Fruit fly (Drosophila melanogaster) whole organism, embryonic: Measurements from ENCODE around the gene Dic61B.

Experiments used
- BEAF-32 ChIP-seq: fragments of 200-800 bp; sonication (Bioruptor generic); optimal IDR thresholded peaks from 3 replicates; lab custom pipeline; 2017; ENCODE audit warnings: missing biosample characterization, missing genetic modification characterization, mild to moderate bottlenecking, moderate library complexity, missing genetic modification reagents
- C15 ChIP-seq: fragments of 200-800 bp; sonication (Bioruptor generic); IDR thresholded peaks from 3 replicates; pipeline ENCODE4 v1.3.6; 2022; ENCODE audit warnings: missing biosample characterization, missing genetic modification characterization
- CG1024 ChIP-seq: fragments of 200-800 bp; sonication (Bioruptor generic); IDR thresholded peaks from 2 replicates; pipeline ENCODE4 v1.3.6; 2022; ENCODE audit warnings: missing biosample characterization, missing genetic modification characterization
- CG10979 ChIP-seq: fragments of 200-800 bp; sonication (Bioruptor generic); optimal IDR thresholded peaks from 2 replicates; lab custom pipeline; 2018; ENCODE audit warnings: missing biosample characterization, mild to moderate bottlenecking, missing genetic modification characterization, moderate library complexity
- CG14860 ChIP-seq: fragments of 200-800 bp; sonication (Bioruptor generic); IDR thresholded peaks from 3 replicates; pipeline ENCODE4 v1.3.6; 2022; ENCODE audit warnings: missing biosample characterization, missing genetic modification characterization; ENCODE audit not compliant: partially characterized antibody
- CG15269 ChIP-seq: fragments of 200-800 bp; sonication (Bioruptor generic); optimal IDR thresholded peaks from 2 replicates; lab custom pipeline; 2018; ENCODE audit warnings: missing biosample characterization, mild to moderate bottlenecking, missing genetic modification characterization, moderate library complexity
- CG1602 ChIP-seq: fragments of 200-800 bp; sonication (Bioruptor generic); optimal IDR thresholded peaks from 3 replicates; lab custom pipeline; 2016; ENCODE audit warnings: missing biosample characterization, missing genetic modification characterization
- CG17328 ChIP-seq: fragments of 200-800 bp; sonication (Bioruptor generic); IDR thresholded peaks from 2 replicates; pipeline ENCODE4 v1.3.6; 2022; ENCODE audit warnings: missing biosample characterization, missing genetic modification characterization
- CG17385 ChIP-seq: fragments of 200-800 bp; sonication (Bioruptor generic); optimal IDR thresholded peaks from 3 replicates; lab custom pipeline; 2018; ENCODE audit warnings: missing biosample characterization, mild to moderate bottlenecking, missing genetic modification characterization
- CG17568 ChIP-seq: fragments of 200-800 bp; sonication (Bioruptor generic); optimal IDR thresholded peaks from 2 replicates; lab custom pipeline; 2018; ENCODE audit warnings: missing biosample characterization, mild to moderate bottlenecking, missing genetic modification characterization, moderate library complexity
- CG18599 ChIP-seq: fragments of 200-800 bp; sonication (Bioruptor generic); optimal IDR thresholded peaks from 3 replicates; lab custom pipeline; 2017; ENCODE audit warnings: missing biosample characterization, missing genetic modification characterization, mild to moderate bottlenecking, moderate library complexity, missing genetic modification reagents
- CG2116 ChIP-seq: fragments of 200-800 bp; sonication (Bioruptor generic); optimal IDR thresholded peaks from 3 replicates; lab custom pipeline; 2018; ENCODE audit warnings: missing biosample characterization, mild to moderate bottlenecking, missing genetic modification characterization
- CG2129 ChIP-seq: fragments of 200-800 bp; sonication (Bioruptor generic); IDR thresholded peaks from 2 replicates; pipeline ENCODE4 v1.3.6; 2022; ENCODE audit warnings: missing biosample characterization, missing genetic modification characterization; ENCODE audit not compliant: partially characterized antibody
- CG30431 ChIP-seq: fragments of 200-800 bp; sonication (Bioruptor generic); optimal IDR thresholded peaks from 2 replicates; lab custom pipeline; 2017; ENCODE audit warnings: missing biosample characterization, missing genetic modification characterization
- CG5180 ChIP-seq: fragments of 200-800 bp; sonication (Bioruptor generic); optimal IDR thresholded peaks from 3 replicates; lab custom pipeline; 2017; ENCODE audit warnings: missing biosample characterization, missing genetic modification characterization, mild to moderate bottlenecking, moderate library complexity, missing genetic modification reagents
- CG6813 ChIP-seq: fragments of 200-800 bp; sonication (Bioruptor generic); optimal IDR thresholded peaks from 2 replicates; lab custom pipeline; 2017; ENCODE audit warnings: missing biosample characterization, missing genetic modification characterization, mild to moderate bottlenecking, moderate library complexity, missing genetic modification reagents
- CG7963 ChIP-seq: fragments of 200-800 bp; sonication (Bioruptor generic); IDR thresholded peaks from 3 replicates; pipeline ENCODE4 v1.3.6; 2022; ENCODE audit warnings: missing biosample characterization, missing genetic modification characterization; ENCODE audit not compliant: partially characterized antibody
- CG8089 ChIP-seq: fragments of 200-800 bp; sonication (Bioruptor generic); optimal IDR thresholded peaks from 3 replicates; lab custom pipeline; 2016; ENCODE audit warnings: missing biosample characterization, missing genetic modification characterization
- D ChIP-seq, 2 experiments: fragments of 200-800 bp in 1 of 2; fragments of >200 bp in 1 of 2; sonication (Bioruptor generic) in 1 of 2; optimal IDR thresholded peaks; 2 replicates in 1 of 2; 3 replicates in 1 of 2; lab custom pipeline; 2017; ENCODE audit warnings: mild to moderate bottlenecking in 1 of 2, missing biosample characterization in 1 of 2, missing genetic modification characterization in 1 of 2, missing genetic modification reagents in 1 of 2
- D19A ChIP-seq: fragments of 200-800 bp; optimal IDR thresholded peaks from 3 replicates; lab custom pipeline; 2019; ENCODE audit warnings: missing biosample characterization, mild to moderate bottlenecking, missing genetic modification characterization, moderate library complexity
- Doc2 ChIP-seq: fragments of 200-800 bp; sonication (Bioruptor generic); IDR thresholded peaks from 2 replicates; pipeline ENCODE4 v1.3.6; 2022; ENCODE audit warnings: missing biosample characterization, missing genetic modification characterization
- H2.0 ChIP-seq: fragments of 200-800 bp; sonication (Bioruptor generic); IDR thresholded peaks from 2 replicates; pipeline ENCODE4 v1.3.6; 2022; ENCODE audit warnings: missing biosample characterization, missing genetic modification characterization
- HLHmδ ChIP-seq: fragments of 200-800 bp; sonication (Bioruptor generic); optimal IDR thresholded peaks from 2 replicates; lab custom pipeline; 2018; ENCODE audit warnings: missing biosample characterization, mild to moderate bottlenecking, missing genetic modification characterization, moderate library complexity
- Hr78 ChIP-seq, 2 experiments: fragments of 200-800 bp in 1 of 2; fragments of >200 bp in 1 of 2; sonication (Bioruptor generic) in 1 of 2; optimal IDR thresholded peaks; 2 replicates each; lab custom pipeline; 2017 to 2019; ENCODE audit warnings: missing biosample characterization in 2 of 2, missing genetic modification characterization in 2 of 2, mild to moderate bottlenecking in 1 of 2, moderate library complexity in 1 of 2
- Jarid2 ChIP-seq: fragments of 200-800 bp; sonication (Bioruptor generic); optimal IDR thresholded peaks from 3 replicates; lab custom pipeline; 2017; ENCODE audit warnings: mild to moderate bottlenecking, missing biosample characterization, missing genetic modification reagents, missing genetic modification characterization
- MBD-R2 ChIP-seq: fragments of 200-800 bp; sonication (Bioruptor generic); IDR thresholded peaks from 2 replicates; pipeline ENCODE4 v1.3.6; 2022; ENCODE audit warnings: missing biosample characterization, missing genetic modification characterization
- NFAT ChIP-seq: fragments of 200-800 bp; sonication (Bioruptor generic); IDR thresholded peaks from 2 replicates; pipeline ENCODE4 v1.3.6; 2022; ENCODE audit warnings: missing biosample characterization, missing genetic modification characterization
- Nf-YA ChIP-seq: fragments of 200-800 bp; sonication (Bioruptor generic); IDR thresholded peaks from 2 replicates; pipeline ENCODE4 v1.3.6; 2022; ENCODE audit warnings: missing biosample characterization, missing genetic modification characterization
- Scr ChIP-seq: fragments of 200-800 bp; sonication (Bioruptor generic); IDR thresholded peaks from 2 replicates; pipeline ENCODE4 v1.3.6; 2022; ENCODE audit warnings: missing biosample characterization, missing genetic modification characterization; ENCODE audit not compliant: partially characterized antibody
- Sry-δ ChIP-seq: fragments of 200-800 bp; sonication (Bioruptor generic); optimal IDR thresholded peaks from 2 replicates; lab custom pipeline; 2016; ENCODE audit warnings: missing biosample characterization, missing genetic modification characterization
- Vsx1 ChIP-seq: fragments of 200-800 bp; sonication (Bioruptor generic); optimal IDR thresholded peaks from 2 replicates; lab custom pipeline; 2017; ENCODE audit warnings: missing biosample characterization, mild to moderate bottlenecking, missing genetic modification characterization, missing genetic modification reagents
- aop ChIP-seq: fragments of 200-800 bp; sonication (Bioruptor generic); IDR thresholded peaks from 2 replicates; pipeline ENCODE4 v1.3.6; 2022; ENCODE audit warnings: missing biosample characterization, missing genetic modification characterization
- dimm ChIP-seq: fragments of 200-800 bp; sonication (Bioruptor generic); IDR thresholded peaks from 2 replicates; pipeline ENCODE4 v1.3.6; 2022; ENCODE audit warnings: missing biosample characterization, missing genetic modification characterization
- dm ChIP-seq: fragments of 200-800 bp; sonication (Bioruptor generic); optimal IDR thresholded peaks from 3 replicates; lab custom pipeline; 2016; ENCODE audit warnings: missing biosample characterization, missing genetic modification characterization
- dmrt11E ChIP-seq: fragments of 200-800 bp; sonication (Bioruptor generic); optimal IDR thresholded peaks from 3 replicates; lab custom pipeline; 2018; ENCODE audit warnings: missing biosample characterization, mild to moderate bottlenecking, missing genetic modification characterization, moderate library complexity
- eve ChIP-seq, 2 experiments: fragments of >200 bp; optimal IDR thresholded peaks; 2 replicates each; lab custom pipeline; 2017; ENCODE audit warnings: missing biosample characterization in 2 of 2, missing genetic modification characterization in 2 of 2
- eyg ChIP-seq: fragments of 200-800 bp; sonication (Bioruptor generic); optimal IDR thresholded peaks from 3 replicates; lab custom pipeline; 2016; ENCODE audit warnings: missing biosample characterization, missing genetic modification characterization
- fru ChIP-seq: fragments of >200 bp; optimal IDR thresholded peaks from 2 replicates; lab custom pipeline; 2017
- ftz-f1 ChIP-seq: fragments of 200-800 bp; sonication (Bioruptor generic); optimal IDR thresholded peaks from 2 replicates; lab custom pipeline; 2016; ENCODE audit warnings: missing biosample characterization, missing genetic modification characterization
- gro ChIP-seq: fragments of 200-800 bp; sonication (Bioruptor generic); optimal IDR thresholded peaks from 2 replicates; lab custom pipeline; 2016; ENCODE audit warnings: missing biosample characterization, missing genetic modification characterization
- klu ChIP-seq: fragments of 200-800 bp; sonication (Bioruptor generic); IDR thresholded peaks from 2 replicates; pipeline ENCODE4 v1.3.6; 2022; ENCODE audit warnings: missing biosample characterization, missing genetic modification characterization
- nerfin-2 ChIP-seq: fragments of 200-800 bp; sonication (Bioruptor generic); IDR thresholded peaks from 2 replicates; pipeline ENCODE4 v1.3.6; 2022; ENCODE audit warnings: missing biosample characterization, missing genetic modification characterization; ENCODE audit not compliant: partially characterized antibody
- p53 ChIP-seq: fragments of 200-800 bp; sonication (Bioruptor generic); optimal IDR thresholded peaks from 2 replicates; lab custom pipeline; 2016; ENCODE audit warnings: missing biosample characterization, missing genetic modification characterization
- sc ChIP-seq, 3 experiments: fragments of >200 bp in 2 of 3; fragments of 200-800 bp in 1 of 3; sonication (Bioruptor generic) in 1 of 3; optimal IDR thresholded peaks; 2 replicates in 2 of 3; 3 replicates in 1 of 3; lab custom pipeline; 2017; ENCODE audit warnings: mild to moderate bottlenecking in 1 of 3, missing biosample characterization in 1 of 3, missing genetic modification characterization in 1 of 3, missing genetic modification reagents in 1 of 3
- sd ChIP-seq: fragments of 200-800 bp; sonication (Bioruptor generic); optimal IDR thresholded peaks from 3 replicates; lab custom pipeline; 2018; ENCODE audit warnings: missing biosample characterization, mild to moderate bottlenecking, missing genetic modification characterization, moderate library complexity
- shn ChIP-seq: fragments of 200-800 bp; sonication (Bioruptor generic); optimal IDR thresholded peaks from 3 replicates; lab custom pipeline; 2016; ENCODE audit warnings: missing biosample characterization, missing genetic modification characterization
- slou ChIP-seq: fragments of 200-800 bp; sonication (Bioruptor generic); optimal IDR thresholded peaks from 3 replicates; lab custom pipeline; 2016; ENCODE audit warnings: missing biosample characterization, missing genetic modification characterization
- zen2 ChIP-seq: fragments of 200-800 bp; sonication (Bioruptor generic); IDR thresholded peaks from 3 replicates; pipeline ENCODE4 v1.3.6; 2022; ENCODE audit warnings: missing biosample characterization, missing genetic modification characterization; ENCODE audit not compliant: partially characterized antibody

Gene Dic61B

dm6 chr3L:184251-184650 is 31.9 kb upstream of the Dic61B start, which contains the start of the genes CG34140, Mkp and Mtch (continued):
- TF ChIP-seq CG5180: no peak
- peak; percentile 80 for TF ChIP-seq shn (GFP tag; lab: Kevin White, UChicago)
- peak; percentile 79 for TF ChIP-seq slou
- TF ChIP-seq Hr78 (GFP tag; optimal IDR thresholded peaks at IDR 0.05; lab: Kevin White, UChicago): no peak
- no peak for TF ChIP-seq CG6813 (GFP tag; lab: Kevin White, UChicago)
- TF ChIP-seq CG14860 (GFP tag; lab: Robert Waterston, UW): peak; percentile 89
- peak; percentile 76 for TF ChIP-seq H2.0 (GFP tag; lab: Robert Waterston, UW)
- TF ChIP-seq Jarid2 (GFP tag; lab: Kevin White, UChicago): no peak
- peak; percentile 63; the same call in 1 of the 2 replicates for TF ChIP-seq aop
- peak; percentile 48; the same call in 1 of the 2 replicates for TF ChIP-seq CG1024 (GFP tag; lab: Robert Waterston, UW)
- TF ChIP-seq BEAF-32 (GFP tag; lab: Kevin White, UChicago): peak; percentile 97
- TF ChIP-seq CG10979 (tag; lab: Kevin White, UChicago): peak; percentile 76
- peak; percentile 70 for TF ChIP-seq p53 (GFP tag; lab: Kevin White, UChicago)
- TF ChIP-seq sd: no peak
- peak; percentile 88 for TF ChIP-seq CG18599
- peak; percentile 85 for TF ChIP-seq dm (GFP tag; lab: Kevin White, UChicago)
- TF ChIP-seq D19A (tag; lab: Kevin White, UChicago): no peak
- TF ChIP-seq Doc2 (GFP tag; lab: Robert Waterston, UW): no peak
- TF ChIP-seq Sry-δ: peak; percentile 99
- no peak for TF ChIP-seq CG17568 (GFP tag; lab: Kevin White, UChicago)
- TF ChIP-seq klu (GFP tag; lab: Robert Waterston, UW): peak; percentile 74
- peak; percentile 57 for TF ChIP-seq eyg (GFP tag; lab: Kevin White, UChicago)
- TF ChIP-seq CG15269: no peak
- TF ChIP-seq D (optimal IDR thresholded peaks at IDR 0.05; lab: Kevin White, UChicago): no peak
- TF ChIP-seq D (GFP tag; optimal IDR thresholded peaks at IDR 0.05; lab: Kevin White, UChicago): peak; percentile 60
- TF ChIP-seq HLHmδ (GFP tag; lab: Kevin White, UChicago): no peak
- TF ChIP-seq Scr: peak; percentile 98
- TF ChIP-seq CG7963: peak; percentile 54; the same call in 2 of the 3 replicates
- no peak for TF ChIP-seq dimm (GFP tag; lab: Robert Waterston, UW)
- TF ChIP-seq dmrt11E (tag; lab: Kevin White, UChicago): peak; percentile 80
- peak; percentile 86 for TF ChIP-seq CG1602 (GFP tag; lab: Kevin White, UChicago)
- peak in 1 of 2 experiments; percentile 37 for TF ChIP-seq eve (GFP tag; optimal IDR thresholded peaks at IDR 0.05; lab: Kevin White, UChicago)
- TF ChIP-seq CG17385 (GFP tag; lab: Kevin White, UChicago): peak; percentile 74
- TF ChIP-seq sc (optimal IDR thresholded peaks at IDR 0.05; lab: Kevin White, UChicago): no peak
- TF ChIP-seq sc (GFP tag; optimal IDR thresholded peaks at IDR 0.05; lab: Kevin White, UChicago): no peak
- TF ChIP-seq zen2 (GFP tag; lab: Robert Waterston, UW): peak; percentile 88; the same call in 2 of the 3 replicates
- no peak for TF ChIP-seq Vsx1
- peak; percentile 97 for TF ChIP-seq CG2129 (GFP tag; lab: Robert Waterston, UW)
- peak; percentile 76; the same call in 1 of the 2 replicates for TF ChIP-seq NFAT (GFP tag; lab: Robert Waterston, UW)
- TF ChIP-seq C15 (GFP tag; lab: Robert Waterston, UW): peak; percentile 67; the same call in 1 of the 3 replicates
- no peak for TF ChIP-seq fru
- peak; percentile 75 for TF ChIP-seq CG8089 (GFP tag; lab: Kevin White, UChicago)
- peak; percentile 81 for TF ChIP-seq nerfin-2
- TF ChIP-seq MBD-R2 (GFP tag; lab: Robert Waterston, UW): peak; percentile 95
- TF ChIP-seq CG17328 (GFP tag; lab: Robert Waterston, UW): peak; percentile 71
- TF ChIP-seq gro (GFP tag; lab: Kevin White, UChicago): no peak
- TF ChIP-seq CG2116 (GFP tag; lab: Kevin White, UChicago): peak; percentile 94
- peak; percentile 44 for TF ChIP-seq CG30431
- TF ChIP-seq ftz-f1 (GFP tag; lab: Kevin White, UChicago): peak; percentile 49
- no peak for TF ChIP-seq Nf-YA (GFP tag; lab: Robert Waterston, UW)
